Worm (Caenorhabditis elegans) whole organism, L1 larva: ENCODE measurements around the gene utx-1.

Experiments
- C04F5.9 ChIP-seq: sonication (generic microtip); optimal IDR thresholded peaks from 2 replicates; lab custom pipeline; 2016; ENCODE audit warnings: missing genetic modification characterization, missing compliant biosample characterization
- C16A3.4 ChIP-seq: fragments of 150-350 bp; optimal IDR thresholded peaks from 2 replicates; lab custom pipeline; 2014; ENCODE audit warnings: missing biosample characterization, missing genetic modification characterization
- Y116A8C.19 ChIP-seq: sonication (generic microtip); optimal IDR thresholded peaks from 2 replicates; lab custom pipeline; 2016; ENCODE audit warnings: missing compliant biosample characterization, missing genetic modification characterization, borderline replicate concordance
- alr-1 ChIP-seq: fragments of 200-800 bp; sonication (Bioruptor generic); optimal IDR thresholded peaks from 2 replicates; lab custom pipeline; 2018; ENCODE audit warnings: borderline replicate concordance, mild to moderate bottlenecking, missing genetic modification characterization, missing compliant biosample characterization
- blmp-1 ChIP-seq: fragments of 150-350 bp; optimal IDR thresholded peaks from 2 replicates; lab custom pipeline; 2014; ENCODE audit warnings: missing biosample characterization, missing genetic modification characterization
- ceh-82 ChIP-seq, 3 experiments: fragments of 150-350 bp in 1 of 3; sonication (generic microtip) in 2 of 3; optimal IDR thresholded peaks; 2 replicates each; lab custom pipeline; 2014 to 2017; ENCODE audit warnings: missing biosample characterization in 3 of 3, missing genetic modification characterization in 3 of 3
- ceh-88 ChIP-seq: fragments of 200-800 bp; sonication (Bioruptor generic); IDR thresholded peaks from 2 replicates; pipeline ENCODE4 v1.3.6; 2022; ENCODE audit warnings: missing genetic modification characterization, missing compliant biosample characterization
- ceh-90 ChIP-seq: sonication (generic microtip); optimal IDR thresholded peaks from 2 replicates; lab custom pipeline; 2016; ENCODE audit warnings: missing genetic modification characterization, missing compliant biosample characterization
- dpl-1 ChIP-seq, 3 experiments: fragments of 150-350 bp in 2 of 3; sonication (generic microtip) in 1 of 3; optimal IDR thresholded peaks; 2 replicates each; lab custom pipeline; 2014 to 2017; ENCODE audit warnings: missing biosample characterization in 3 of 3, missing genetic modification characterization in 3 of 3, missing genetic modification reagents in 3 of 3
- dsc-1 ChIP-seq: sonication (generic microtip); optimal IDR thresholded peaks from 2 replicates; lab custom pipeline; 2016; ENCODE audit warnings: mild to moderate bottlenecking, missing genetic modification characterization, missing compliant biosample characterization
- efl-1 ChIP-seq, 4 experiments: fragments of 150-350 bp; optimal IDR thresholded peaks in 3 of 4; peaks in 1 of 4; 1 replicate in 1 of 4; 2 replicates in 3 of 4; lab custom pipeline; 2014; ENCODE audit warnings: missing biosample characterization in 2 of 4, missing genetic modification characterization in 2 of 4, missing genetic modification reagents in 2 of 4
- efl-3 ChIP-seq: fragments of 200-800 bp; sonication (Bioruptor generic); optimal IDR thresholded peaks from 2 replicates; lab custom pipeline; 2018; ENCODE audit warnings: mild to moderate bottlenecking, missing genetic modification characterization, missing compliant biosample characterization
- egl-13 ChIP-seq: sonication (generic microtip); optimal IDR thresholded peaks from 2 replicates; lab custom pipeline; 2016; ENCODE audit warnings: missing genotype, missing genetic modification reagents, missing genetic modification characterization, missing compliant biosample characterization
- egl-27 ChIP-seq, 2 experiments: fragments of 150-350 bp in 1 of 2; sonication (generic microtip); optimal IDR thresholded peaks; 3 replicates each; lab custom pipeline; 2017 to 2018; ENCODE audit warnings: missing biosample characterization in 2 of 2, missing genetic modification characterization in 2 of 2, missing genetic modification reagents in 2 of 2
- elt-2 ChIP-seq: sonication (generic microtip); optimal IDR thresholded peaks from 2 replicates; lab custom pipeline; 2016; ENCODE audit warnings: missing genetic modification characterization, mild to moderate bottlenecking, inconsistent platforms, missing compliant biosample characterization, missing genetic modification reagents
- elt-3 ChIP-seq, 6 experiments: fragments of 150-350 bp in 1 of 6; sonication (generic microtip); optimal IDR thresholded peaks; 2 replicates each; lab custom pipeline; 2017 to 2018; ENCODE audit warnings: missing biosample characterization in 6 of 6, missing genetic modification characterization in 6 of 6, inconsistent platforms in 1 of 6
- fkh-8 ChIP-seq: sonication (generic microtip); optimal IDR thresholded peaks from 2 replicates; lab custom pipeline; 2016; ENCODE audit warnings: mild to moderate bottlenecking, missing genetic modification characterization, missing compliant biosample characterization
- isw-1 ChIP-seq: fragments of 200-800 bp; sonication (Bioruptor generic); IDR thresholded peaks from 2 replicates; pipeline ENCODE4 v1.3.6; 2022; ENCODE audit warnings: missing genetic modification characterization, missing compliant biosample characterization
- lin-13 ChIP-seq: fragments of 150-350 bp; optimal IDR thresholded peaks from 2 replicates; lab custom pipeline; 2014; ENCODE audit warnings: missing biosample characterization, missing genetic modification reagents, missing genetic modification characterization
- lin-14 ChIP-seq: fragments of 200-800 bp; sonication (Bioruptor generic); optimal IDR thresholded peaks from 2 replicates; lab custom pipeline; 2018; ENCODE audit warnings: mild to moderate bottlenecking, missing genetic modification characterization, moderate library complexity, missing compliant biosample characterization
- lin-35 ChIP-seq, 2 experiments: fragments of 150-350 bp; optimal IDR thresholded peaks; 2 replicates each; lab custom pipeline; 2014; ENCODE audit warnings: missing biosample characterization in 2 of 2, missing genetic modification characterization in 2 of 2, missing genetic modification reagents in 2 of 2
- mef-2 ChIP-seq: fragments of 150-350 bp; optimal IDR thresholded peaks from 2 replicates; lab custom pipeline; 2014; ENCODE audit warnings: missing biosample characterization, missing genetic modification characterization
- mep-1 ChIP-seq: fragments of 150-350 bp; optimal IDR thresholded peaks from 2 replicates; lab custom pipeline; 2014; ENCODE audit warnings: missing biosample characterization, missing genetic modification characterization
- nhr-11 ChIP-seq: fragments of 150-350 bp; optimal IDR thresholded peaks from 2 replicates; lab custom pipeline; 2014; ENCODE audit warnings: missing biosample characterization, missing genetic modification characterization
- nhr-12 ChIP-seq: sonication (generic microtip); optimal IDR thresholded peaks from 2 replicates; lab custom pipeline; 2017; ENCODE audit warnings: missing biosample characterization, missing genetic modification characterization
- nhr-47 ChIP-seq: sonication (generic microtip); optimal IDR thresholded peaks from 2 replicates; lab custom pipeline; 2016; ENCODE audit warnings: mild to moderate bottlenecking, missing genetic modification characterization, moderate library complexity, missing compliant biosample characterization
- nhr-71 ChIP-seq: sonication (generic microtip); optimal IDR thresholded peaks from 2 replicates; lab custom pipeline; 2016; ENCODE audit warnings: mild to moderate bottlenecking, missing genetic modification characterization, moderate library complexity, missing compliant biosample characterization
- nhr-77 ChIP-seq: fragments of 150-350 bp; optimal IDR thresholded peaks from 2 replicates; lab custom pipeline; 2014; ENCODE audit warnings: missing biosample characterization, missing genetic modification characterization
- nhr-85 ChIP-seq: sonication (generic microtip); peaks from one replicate; lab custom pipeline; 2016; ENCODE audit warnings: missing genetic modification characterization, inconsistent platforms, missing compliant biosample characterization
- pag-3 ChIP-seq: sonication (generic microtip); optimal IDR thresholded peaks from 2 replicates; lab custom pipeline; 2017; ENCODE audit warnings: missing genetic modification characterization, mild to moderate bottlenecking, missing compliant biosample characterization, antibody characterized with exemption, borderline replicate concordance; ENCODE audit not compliant: insufficient read depth
- pax-3 ChIP-seq: fragments of 200-800 bp; sonication (Bioruptor generic); optimal IDR thresholded peaks from 2 replicates; lab custom pipeline; 2018; ENCODE audit warnings: mild to moderate bottlenecking, missing genetic modification characterization, moderate library complexity, missing compliant biosample characterization
- skn-1 ChIP-seq: fragments of 150-350 bp; optimal IDR thresholded peaks from 2 replicates; lab custom pipeline; 2014; ENCODE audit warnings: missing biosample characterization, missing genetic modification characterization
- snpc-4 ChIP-seq: fragments of 150-350 bp; optimal IDR thresholded peaks from 2 replicates; lab custom pipeline; 2014; ENCODE audit warnings: missing biosample characterization, missing genetic modification characterization
- snu-23 ChIP-seq: sonication (generic microtip); optimal IDR thresholded peaks from 2 replicates; lab custom pipeline; 2016; ENCODE audit warnings: missing genetic modification characterization, missing compliant biosample characterization
- sup-37 ChIP-seq: fragments of 200-800 bp; sonication (Bioruptor generic); optimal IDR thresholded peaks from 2 replicates; lab custom pipeline; 2018; ENCODE audit warnings: mild to moderate bottlenecking, missing genetic modification characterization, missing compliant biosample characterization
- swsn-7 ChIP-seq: sonication (generic microtip); optimal IDR thresholded peaks from 2 replicates; lab custom pipeline; 2016; ENCODE audit warnings: missing genetic modification characterization, missing compliant biosample characterization
- tbx-2 ChIP-seq: sonication (generic microtip); optimal IDR thresholded peaks from 2 replicates; lab custom pipeline; 2016; ENCODE audit warnings: missing genetic modification characterization, missing compliant biosample characterization
- tlp-1 ChIP-seq: fragments of 150-350 bp; optimal IDR thresholded peaks from 2 replicates; lab custom pipeline; 2014; ENCODE audit warnings: missing biosample characterization, missing genetic modification characterization
- unc-130 ChIP-seq: fragments of 150-350 bp; optimal IDR thresholded peaks from 2 replicates; lab custom pipeline; 2017; ENCODE audit warnings: missing biosample characterization, missing genetic modification characterization, inconsistent platforms
- unc-30 ChIP-seq: sonication (generic microtip); optimal IDR thresholded peaks from 2 replicates; lab custom pipeline; 2017; ENCODE audit warnings: missing biosample characterization, missing genetic modification characterization
- unc-62 ChIP-seq: fragments of 150-350 bp; optimal IDR thresholded peaks from 2 replicates; lab custom pipeline; 2014; ENCODE audit warnings: missing biosample characterization, missing genetic modification reagents, missing genetic modification characterization
- vab-15 ChIP-seq: sonication (generic microtip); optimal IDR thresholded peaks from 2 replicates; lab custom pipeline; 2017; ENCODE audit warnings: missing genotype, mild to moderate bottlenecking, missing genetic modification characterization, missing compliant biosample characterization
- xbp-1 ChIP-seq: sonication (generic microtip); optimal IDR thresholded peaks from 2 replicates; lab custom pipeline; 2016; ENCODE audit warnings: missing genetic modification characterization, missing compliant biosample characterization
- zag-1 ChIP-seq: fragments of 150-350 bp; optimal IDR thresholded peaks from 2 replicates; lab custom pipeline; 2014; ENCODE audit warnings: missing biosample characterization, missing genetic modification characterization

Gene utx-1

DNA sequence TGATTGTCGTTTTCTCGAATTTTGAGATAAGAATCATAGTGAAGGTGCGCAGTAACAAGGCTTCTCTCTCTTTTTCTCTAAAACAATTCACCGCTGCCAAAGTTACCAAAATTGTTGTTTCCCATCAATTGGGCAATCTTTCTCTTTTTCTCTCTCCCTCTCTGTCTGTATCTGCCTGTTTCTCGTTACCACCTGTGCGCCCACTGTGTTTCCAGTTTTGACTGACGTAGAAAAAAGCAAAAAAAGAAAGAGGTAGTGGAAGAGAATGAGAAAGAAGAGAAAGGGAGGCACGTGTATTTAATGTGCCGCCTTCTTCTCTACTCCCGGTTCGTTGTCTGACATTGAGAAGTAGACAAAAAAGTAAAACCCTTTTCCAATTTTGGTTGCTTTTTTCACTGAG is 6.8 kb upstream of the utx-1 start (continued):
- TF ChIP-seq nhr-12: no peak
- TF ChIP-seq ceh-90 (tag; lab: Kevin White, UChicago): no peak
- no peak for TF ChIP-seq mef-2
- TF ChIP-seq tbx-2 (tag; lab: Kevin White, UChicago): peak; percentile 62
- peak; percentile 96 for TF ChIP-seq nhr-85 (tag; lab: Kevin White, UChicago)
- TF ChIP-seq nhr-47 (tag; lab: Kevin White, UChicago): peak; percentile 56
- peak; percentile 79 for TF ChIP-seq nhr-71
- peak; percentile 75 for TF ChIP-seq blmp-1
- TF ChIP-seq pax-3 (tag; lab: Kevin White, UChicago): no peak
- no peak for TF ChIP-seq unc-30 (tag; lab: Kevin White, UChicago)
- peak in 4 of 6 experiments; percentile 20 to 63 (median 38) for TF ChIP-seq elt-3 (tag; optimal IDR thresholded peaks at IDR 0.05; lab: Kevin White, UChicago)
- peak; percentile 6 to 80 for TF ChIP-seq lin-35 (GFP tag; optimal IDR thresholded peaks at IDR 0.05; lab: Kevin White, UChicago)
- no peak for TF ChIP-seq zag-1 (tag; lab: Kevin White, UChicago)
- TF ChIP-seq lin-14 (GFP tag; lab: Kevin White, UChicago): peak; percentile 90
- no peak for TF ChIP-seq ceh-88 (GFP tag; lab: Robert Waterston, UW)
- TF ChIP-seq pag-3 (tag; lab: Kevin White, UChicago): no peak
- peak; percentile 33 to 62 for TF ChIP-seq egl-27 (tag; optimal IDR thresholded peaks at IDR 0.05; lab: Kevin White, UChicago)
- TF ChIP-seq unc-62 (GFP tag; lab: Kevin White, UChicago): no peak
- peak; percentile 79 for TF ChIP-seq mep-1 (tag; lab: Kevin White, UChicago)
- TF ChIP-seq vab-15 (tag; lab: Kevin White, UChicago): no peak
- TF ChIP-seq dsc-1 (tag; lab: Kevin White, UChicago): no peak
- peak in 2 of 3 experiments; percentile 14 to 45 for TF ChIP-seq ceh-82 (tag; optimal IDR thresholded peaks at IDR 0.05; lab: Kevin White, UChicago)
- TF ChIP-seq xbp-1 (tag; lab: Kevin White, UChicago): peak; percentile 63
- TF ChIP-seq tlp-1 (tag; lab: Kevin White, UChicago): no peak
- TF ChIP-seq unc-130 (tag; lab: Kevin White, UChicago): no peak
- no peak for TF ChIP-seq efl-3
- peak; percentile 20 to 34 for TF ChIP-seq efl-1 (optimal IDR thresholded peaks at IDR 0.05; lab: Kevin White, UChicago)
- TF ChIP-seq efl-1 (GFP tag; optimal IDR thresholded peaks at IDR 0.05 in 1 of 2; lab: Kevin White, UChicago): no peak
- no peak for TF ChIP-seq alr-1 (tag; lab: Kevin White, UChicago)
- TF ChIP-seq C16A3.4: peak; percentile 24
- peak; percentile 32 for TF ChIP-seq elt-2 (tag; lab: Kevin White, UChicago)
- TF ChIP-seq swsn-7 (tag; lab: Kevin White, UChicago): peak; percentile 41
- TF ChIP-seq nhr-77: peak; percentile 45
- TF ChIP-seq nhr-11 (tag; lab: Kevin White, UChicago): no peak
- no peak for TF ChIP-seq Y116A8C.19 (tag; lab: Kevin White, UChicago)
- TF ChIP-seq C04F5.9 (tag; lab: Kevin White, UChicago): no peak
- TF ChIP-seq sup-37 (GFP tag; lab: Kevin White, UChicago): no peak
- no peak for TF ChIP-seq snpc-4 (tag; lab: Kevin White, UChicago)
- no peak for TF ChIP-seq skn-1 (tag; lab: Kevin White, UChicago)
- TF ChIP-seq dpl-1 (GFP tag; optimal IDR thresholded peaks at IDR 0.05; lab: Kevin White, UChicago): peak in 2 of 3 experiments; percentile 7 to 40
- TF ChIP-seq isw-1 (GFP tag; lab: Robert Waterston, UW): no peak
- TF ChIP-seq lin-13 (GFP tag; lab: Kevin White, UChicago): peak; percentile 19
- TF ChIP-seq egl-13 (tag; lab: Kevin White, UChicago): no peak
- TF ChIP-seq snu-23: peak; percentile 79
- TF ChIP-seq fkh-8 (tag; lab: Kevin White, UChicago): no peak
